Worm (Caenorhabditis elegans) whole organism, L1 larva: Measurements from ENCODE around the gene H12I13.1.

Source experiments
- C04F5.9 ChIP-seq: sonication (generic microtip); optimal IDR thresholded peaks from 2 replicates; lab custom pipeline; 2016; ENCODE audit warnings: missing genetic modification characterization, missing compliant biosample characterization
- C16A3.4 ChIP-seq: fragments of 150-350 bp; optimal IDR thresholded peaks from 2 replicates; lab custom pipeline; 2014; ENCODE audit warnings: missing biosample characterization, missing genetic modification characterization
- C34B4.2 ChIP-seq: sonication (generic microtip); optimal IDR thresholded peaks from 2 replicates; lab custom pipeline; 2017; ENCODE audit warnings: mild to moderate bottlenecking, missing genetic modification characterization, missing compliant biosample characterization
- Y116A8C.19 ChIP-seq: sonication (generic microtip); optimal IDR thresholded peaks from 2 replicates; lab custom pipeline; 2016; ENCODE audit warnings: missing compliant biosample characterization, missing genetic modification characterization, borderline replicate concordance
- alr-1 ChIP-seq: fragments of 200-800 bp; sonication (Bioruptor generic); optimal IDR thresholded peaks from 2 replicates; lab custom pipeline; 2018; ENCODE audit warnings: borderline replicate concordance, mild to moderate bottlenecking, missing genetic modification characterization, missing compliant biosample characterization
- ceh-63 ChIP-seq: fragments of 200-800 bp; sonication (Bioruptor generic); optimal IDR thresholded peaks from 2 replicates; lab custom pipeline; 2018; ENCODE audit warnings: mild to moderate bottlenecking, missing genetic modification characterization, missing compliant biosample characterization
- ceh-88 ChIP-seq: fragments of 200-800 bp; sonication (Bioruptor generic); IDR thresholded peaks from 2 replicates; pipeline ENCODE4 v1.3.6; 2022; ENCODE audit warnings: missing genetic modification characterization, missing compliant biosample characterization
- ceh-90 ChIP-seq: sonication (generic microtip); optimal IDR thresholded peaks from 2 replicates; lab custom pipeline; 2016; ENCODE audit warnings: missing genetic modification characterization, missing compliant biosample characterization
- ces-1 ChIP-seq: fragments of 150-350 bp; optimal IDR thresholded peaks from 2 replicates; lab custom pipeline; 2014; ENCODE audit warnings: missing biosample characterization, missing genetic modification reagents, missing genetic modification characterization
- dpl-1 ChIP-seq, 3 experiments: fragments of 150-350 bp in 2 of 3; sonication (generic microtip) in 1 of 3; optimal IDR thresholded peaks; 2 replicates each; lab custom pipeline; 2014 to 2017; ENCODE audit warnings: missing biosample characterization in 3 of 3, missing genetic modification characterization in 3 of 3, missing genetic modification reagents in 3 of 3
- efl-1 ChIP-seq, 4 experiments: fragments of 150-350 bp; optimal IDR thresholded peaks in 3 of 4; peaks in 1 of 4; 1 replicate in 1 of 4; 2 replicates in 3 of 4; lab custom pipeline; 2014; ENCODE audit warnings: missing biosample characterization in 2 of 4, missing genetic modification characterization in 2 of 4, missing genetic modification reagents in 2 of 4
- efl-3 ChIP-seq: fragments of 200-800 bp; sonication (Bioruptor generic); optimal IDR thresholded peaks from 2 replicates; lab custom pipeline; 2018; ENCODE audit warnings: mild to moderate bottlenecking, missing genetic modification characterization, missing compliant biosample characterization
- elt-3 ChIP-seq, 6 experiments: fragments of 150-350 bp in 1 of 6; sonication (generic microtip); optimal IDR thresholded peaks; 2 replicates each; lab custom pipeline; 2017 to 2018; ENCODE audit warnings: missing biosample characterization in 6 of 6, missing genetic modification characterization in 6 of 6, inconsistent platforms in 1 of 6
- ets-5 ChIP-seq: fragments of 200-800 bp; sonication (Bioruptor generic); IDR thresholded peaks from 2 replicates; pipeline ENCODE4 v1.3.6; 2022; ENCODE audit warnings: missing genetic modification characterization, missing compliant biosample characterization
- fkh-4 ChIP-seq: sonication (generic microtip); optimal IDR thresholded peaks from 2 replicates; lab custom pipeline; 2016; ENCODE audit warnings: missing compliant biosample characterization, missing genetic modification characterization, borderline replicate concordance
- fkh-8 ChIP-seq: sonication (generic microtip); optimal IDR thresholded peaks from 2 replicates; lab custom pipeline; 2016; ENCODE audit warnings: mild to moderate bottlenecking, missing genetic modification characterization, missing compliant biosample characterization
- fos-1 ChIP-seq: fragments of 150-350 bp; optimal IDR thresholded peaks from 2 replicates; lab custom pipeline; 2014; ENCODE audit warnings: missing biosample characterization, missing genetic modification characterization
- grh-1 ChIP-seq: fragments of 200-800 bp; sonication (Bioruptor generic); IDR thresholded peaks from 2 replicates; pipeline ENCODE4 v1.3.6; 2022; ENCODE audit warnings: missing genetic modification reagents, missing genetic modification characterization, missing compliant biosample characterization
- hlh-4 ChIP-seq: sonication (generic microtip); optimal IDR thresholded peaks from 2 replicates; lab custom pipeline; 2016; ENCODE audit warnings: mild to moderate bottlenecking, missing genetic modification characterization, missing compliant biosample characterization
- hpl-2 ChIP-seq: fragments of 150-350 bp; optimal IDR thresholded peaks from 2 replicates; lab custom pipeline; 2014; ENCODE audit warnings: missing biosample characterization, missing genetic modification reagents, missing genetic modification characterization
- irx-1 ChIP-seq: sonication (generic microtip); optimal IDR thresholded peaks from 2 replicates; lab custom pipeline; 2016; ENCODE audit warnings: missing genetic modification characterization, missing compliant biosample characterization
- lin-13 ChIP-seq: fragments of 150-350 bp; optimal IDR thresholded peaks from 2 replicates; lab custom pipeline; 2014; ENCODE audit warnings: missing biosample characterization, missing genetic modification reagents, missing genetic modification characterization
- lin-14 ChIP-seq: fragments of 200-800 bp; sonication (Bioruptor generic); optimal IDR thresholded peaks from 2 replicates; lab custom pipeline; 2018; ENCODE audit warnings: mild to moderate bottlenecking, missing genetic modification characterization, moderate library complexity, missing compliant biosample characterization
- lin-15B ChIP-seq: fragments of 150-350 bp; sonication (generic microtip); optimal IDR thresholded peaks from 3 replicates; lab custom pipeline; 2014; ENCODE audit warnings: missing biosample characterization, missing genetic modification characterization
- lin-39 ChIP-seq: fragments of 150-350 bp; optimal IDR thresholded peaks from 2 replicates; lab custom pipeline; 2014; ENCODE audit warnings: missing biosample characterization, missing genetic modification reagents, missing genetic modification characterization
- lir-3 ChIP-seq: sonication (generic microtip); optimal IDR thresholded peaks from 2 replicates; lab custom pipeline; 2016; ENCODE audit warnings: mild to moderate bottlenecking, missing genetic modification characterization, moderate library complexity, missing compliant biosample characterization; ENCODE audit not compliant: poor library complexity
- lsy-2 ChIP-seq, 2 experiments: fragments of 150-350 bp; optimal IDR thresholded peaks; 2 replicates each; lab custom pipeline; 2014; ENCODE audit warnings: missing biosample characterization in 2 of 2, missing genetic modification characterization in 2 of 2
- mab-9 ChIP-seq: fragments of 200-800 bp; sonication (Bioruptor generic); IDR thresholded peaks from 2 replicates; pipeline ENCODE4 v1.3.6; 2022; ENCODE audit warnings: missing genetic modification reagents, missing genetic modification characterization, missing compliant biosample characterization
- mdl-1 ChIP-seq, 2 experiments: fragments of 150-350 bp; optimal IDR thresholded peaks; 2 replicates each; lab custom pipeline; 2014 to 2017; ENCODE audit warnings: missing biosample characterization in 2 of 2, missing genetic modification characterization in 2 of 2, inconsistent platforms in 1 of 2
- mef-2 ChIP-seq: fragments of 150-350 bp; optimal IDR thresholded peaks from 2 replicates; lab custom pipeline; 2014; ENCODE audit warnings: missing biosample characterization, missing genetic modification characterization
- nhr-237 ChIP-seq: fragments of 150-350 bp; optimal IDR thresholded peaks from 2 replicates; lab custom pipeline; 2014; ENCODE audit warnings: missing biosample characterization, missing genetic modification characterization
- nhr-47 ChIP-seq: sonication (generic microtip); optimal IDR thresholded peaks from 2 replicates; lab custom pipeline; 2016; ENCODE audit warnings: mild to moderate bottlenecking, missing genetic modification characterization, moderate library complexity, missing compliant biosample characterization
- nhr-71 ChIP-seq: sonication (generic microtip); optimal IDR thresholded peaks from 2 replicates; lab custom pipeline; 2016; ENCODE audit warnings: mild to moderate bottlenecking, missing genetic modification characterization, moderate library complexity, missing compliant biosample characterization
- nhr-76 ChIP-seq: sonication (generic microtip); optimal IDR thresholded peaks from 2 replicates; lab custom pipeline; 2017; ENCODE audit warnings: missing biosample characterization, missing genetic modification characterization
- pag-3 ChIP-seq: sonication (generic microtip); optimal IDR thresholded peaks from 2 replicates; lab custom pipeline; 2017; ENCODE audit warnings: missing genetic modification characterization, mild to moderate bottlenecking, missing compliant biosample characterization, antibody characterized with exemption, borderline replicate concordance; ENCODE audit not compliant: insufficient read depth
- pax-3 ChIP-seq: fragments of 200-800 bp; sonication (Bioruptor generic); optimal IDR thresholded peaks from 2 replicates; lab custom pipeline; 2018; ENCODE audit warnings: mild to moderate bottlenecking, missing genetic modification characterization, moderate library complexity, missing compliant biosample characterization
- pqm-1 ChIP-seq: sonication (generic microtip); optimal IDR thresholded peaks from 3 replicates; lab custom pipeline; 2017; ENCODE audit warnings: missing biosample characterization, missing genetic modification characterization
- rnt-1 ChIP-seq: sonication (generic microtip); optimal IDR thresholded peaks from 2 replicates; lab custom pipeline; 2016; ENCODE audit warnings: mild to moderate bottlenecking, missing genetic modification characterization, moderate library complexity, missing compliant biosample characterization
- skn-1 ChIP-seq: fragments of 150-350 bp; optimal IDR thresholded peaks from 2 replicates; lab custom pipeline; 2014; ENCODE audit warnings: missing biosample characterization, missing genetic modification characterization
- snpc-4 ChIP-seq: fragments of 150-350 bp; optimal IDR thresholded peaks from 2 replicates; lab custom pipeline; 2014; ENCODE audit warnings: missing biosample characterization, missing genetic modification characterization
- snu-23 ChIP-seq: sonication (generic microtip); optimal IDR thresholded peaks from 2 replicates; lab custom pipeline; 2016; ENCODE audit warnings: missing genetic modification characterization, missing compliant biosample characterization
- sox-4 ChIP-seq: sonication (generic microtip); optimal IDR thresholded peaks from 2 replicates; lab custom pipeline; 2016; ENCODE audit warnings: missing genetic modification characterization, missing compliant biosample characterization
- sup-37 ChIP-seq: fragments of 200-800 bp; sonication (Bioruptor generic); optimal IDR thresholded peaks from 2 replicates; lab custom pipeline; 2018; ENCODE audit warnings: mild to moderate bottlenecking, missing genetic modification characterization, missing compliant biosample characterization
- swsn-7 ChIP-seq: sonication (generic microtip); optimal IDR thresholded peaks from 2 replicates; lab custom pipeline; 2016; ENCODE audit warnings: missing genetic modification characterization, missing compliant biosample characterization
- tbx-2 ChIP-seq: sonication (generic microtip); optimal IDR thresholded peaks from 2 replicates; lab custom pipeline; 2016; ENCODE audit warnings: missing genetic modification characterization, missing compliant biosample characterization
- tlp-1 ChIP-seq: fragments of 150-350 bp; optimal IDR thresholded peaks from 2 replicates; lab custom pipeline; 2014; ENCODE audit warnings: missing biosample characterization, missing genetic modification characterization
- unc-130 ChIP-seq: fragments of 150-350 bp; optimal IDR thresholded peaks from 2 replicates; lab custom pipeline; 2017; ENCODE audit warnings: missing biosample characterization, missing genetic modification characterization, inconsistent platforms
- unc-98 ChIP-seq: fragments of 200-800 bp; sonication (Bioruptor generic); IDR thresholded peaks from 2 replicates; pipeline ENCODE4 v1.3.6; 2022; ENCODE audit warnings: missing genetic modification characterization, missing compliant biosample characterization
- xbp-1 ChIP-seq: sonication (generic microtip); optimal IDR thresholded peaks from 2 replicates; lab custom pipeline; 2016; ENCODE audit warnings: missing genetic modification characterization, missing compliant biosample characterization
- zag-1 ChIP-seq: fragments of 150-350 bp; optimal IDR thresholded peaks from 2 replicates; lab custom pipeline; 2014; ENCODE audit warnings: missing biosample characterization, missing genetic modification characterization

Gene H12I13.1

ce11 chrII:6077604-6078003, 10.6 kb upstream of the H12I13.1 start, which contains the start of gene H12I13.6:
Gene H12I13.6 (plus strand): TSS chrII:6077904.
- TF ChIP-seq tbx-2 (tag; lab: Kevin White, UChicago) (no peak), efl-1 (optimal IDR thresholded peaks at IDR 0.05; lab: Kevin White, UChicago) (no peak), efl-1 (GFP tag; optimal IDR thresholded peaks at IDR 0.05 in 1 of 2; lab: Kevin White, UChicago) (no peak), tlp-1 (tag; lab: Kevin White, UChicago) (no peak), C04F5.9 (no peak)

DNA sequence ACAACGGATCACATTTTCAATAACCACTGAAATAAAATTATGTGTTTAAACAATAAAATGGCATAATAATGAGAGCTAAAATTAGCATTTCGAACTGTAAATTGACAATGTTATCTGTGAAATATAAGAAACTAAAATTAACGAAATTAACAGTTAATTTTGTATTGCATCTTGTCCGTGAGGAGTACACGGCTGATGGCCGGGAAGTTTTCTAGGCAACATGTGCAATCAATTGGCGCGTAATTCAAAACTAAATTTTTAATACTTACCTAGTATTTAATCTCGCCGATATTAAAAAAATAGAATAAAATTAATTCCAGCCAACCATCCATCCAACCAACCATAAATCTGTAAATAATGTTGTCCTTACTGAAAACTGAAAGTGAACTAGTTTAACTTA, 5.5 kb downstream of the H12I13.1 start:
- peak; percentile 62 for TF ChIP-seq snpc-4
- TF ChIP-seq nhr-76 (tag; lab: Kevin White, UChicago), result no peak
- TF ChIP-seq zag-1 (tag; lab: Kevin White, UChicago), result no peak
- peak in 2 of 6 experiments; percentile 75 to 80 for TF ChIP-seq elt-3 (tag; optimal IDR thresholded peaks at IDR 0.05; lab: Kevin White, UChicago)
- TF ChIP-seq efl-3 (GFP tag; lab: Kevin White, UChicago), result peak; percentile 73
- TF ChIP-seq fkh-8, result peak; percentile 73
- peak; percentile 63 for TF ChIP-seq lin-15B (tag; lab: Kevin White, UChicago)
- peak; percentile 67; the same call in 1 of the 2 replicates for TF ChIP-seq mab-9 (GFP tag; lab: Robert Waterston, UW)
- TF ChIP-seq sox-4 (tag; lab: Kevin White, UChicago), result peak; percentile 96
- TF ChIP-seq sup-37 (GFP tag; lab: Kevin White, UChicago), result no peak
- peak; percentile 98 for TF ChIP-seq lir-3 (tag; lab: Kevin White, UChicago)
- peak in 1 of 2 experiments; percentile 62 for TF ChIP-seq mdl-1 (tag; optimal IDR thresholded peaks at IDR 0.05; lab: Kevin White, UChicago)
- no peak for TF ChIP-seq ets-5
- TF ChIP-seq pqm-1 (tag; lab: Kevin White, UChicago), result no peak
- peak; percentile 58 for TF ChIP-seq C16A3.4 (tag; lab: Kevin White, UChicago)
- TF ChIP-seq skn-1 (tag; lab: Kevin White, UChicago), result peak; percentile 71
- no peak for TF ChIP-seq mef-2 (tag; lab: Kevin White, UChicago)
- peak; percentile 82 for TF ChIP-seq lin-14 (GFP tag; lab: Kevin White, UChicago)
- TF ChIP-seq rnt-1, result peak; percentile 99
- TF ChIP-seq unc-98, result peak; percentile 74
- TF ChIP-seq pax-3 (tag; lab: Kevin White, UChicago), result peak; percentile 93
- TF ChIP-seq irx-1 (tag; lab: Kevin White, UChicago), result peak; percentile 96
- TF ChIP-seq lin-39, result peak; percentile 85
- TF ChIP-seq ceh-90 (tag; lab: Kevin White, UChicago), result peak; percentile 97
- peak; percentile 81 for TF ChIP-seq grh-1 (GFP tag; lab: Robert Waterston, UW)
- no peak for TF ChIP-seq ceh-63 (GFP tag; lab: Kevin White, UChicago)
- TF ChIP-seq hpl-2 (GFP tag; lab: Kevin White, UChicago), result no peak
- peak; percentile 84 to 91 for TF ChIP-seq lsy-2 (tag; optimal IDR thresholded peaks at IDR 0.05; lab: Kevin White, UChicago)
- TF ChIP-seq pag-3, result no peak
- TF ChIP-seq hlh-4 (tag; lab: Kevin White, UChicago), result peak; percentile 81
- TF ChIP-seq Y116A8C.19 (tag; lab: Kevin White, UChicago), result peak; percentile 95
- TF ChIP-seq xbp-1 (tag; lab: Kevin White, UChicago), result peak; percentile 91
- TF ChIP-seq ces-1, result no peak
- peak; percentile 97 for TF ChIP-seq fkh-4
- TF ChIP-seq dpl-1 (GFP tag; optimal IDR thresholded peaks at IDR 0.05; lab: Kevin White, UChicago), result peak; percentile 95 to 98 (median 97)
- peak; percentile 87 for TF ChIP-seq unc-130 (tag; lab: Kevin White, UChicago)
- peak; percentile 93 for TF ChIP-seq snu-23 (GFP tag; lab: Kevin White, UChicago)
- peak; percentile 95 for TF ChIP-seq nhr-71
- peak; percentile 92 for TF ChIP-seq swsn-7 (tag; lab: Kevin White, UChicago)
- no peak for TF ChIP-seq alr-1 (tag; lab: Kevin White, UChicago)
- peak; percentile 82 for TF ChIP-seq ceh-88 (GFP tag; lab: Robert Waterston, UW)
- peak; percentile 68 for TF ChIP-seq lin-13 (GFP tag; lab: Kevin White, UChicago)
- no peak for TF ChIP-seq nhr-237 (tag; lab: Kevin White, UChicago)
- no peak for TF ChIP-seq tlp-1 (tag; lab: Kevin White, UChicago)
- peak; percentile 13 for TF ChIP-seq C34B4.2 (tag; lab: Kevin White, UChicago)
- TF ChIP-seq fos-1, result peak; percentile 1
- peak; percentile 94 for TF ChIP-seq nhr-47 (tag; lab: Kevin White, UChicago)
